Worm (Caenorhabditis elegans) whole organism, early embryonic: ENCODE results near the gene Y38H6C.15.

Source experiments
- F13C5.2 ChIP-seq: sonication (generic microtip); optimal IDR thresholded peaks from 2 replicates; lab custom pipeline; 2017; ENCODE audit warnings: mild to moderate bottlenecking, missing genetic modification characterization, inconsistent platforms, missing compliant biosample characterization
- aly-1 ChIP-seq: sonication (generic microtip); optimal IDR thresholded peaks from 2 replicates; lab custom pipeline; 2016; ENCODE audit warnings: missing genetic modification characterization, missing compliant biosample characterization
- ama-1 ChIP-seq: fragments of 150-350 bp; optimal IDR thresholded peaks from 2 replicates; lab custom pipeline; 2014
- ceh-13 ChIP-seq: fragments of 200-800 bp; sonication (Bioruptor generic); optimal IDR thresholded peaks from 2 replicates; lab custom pipeline; 2018; ENCODE audit warnings: mild to moderate bottlenecking, missing genetic modification characterization, missing compliant biosample characterization
- flt-1 ChIP-seq: fragments of 200-800 bp; sonication (Bioruptor generic); IDR thresholded peaks from 2 replicates; pipeline ENCODE4 v1.3.6; 2022; ENCODE audit warnings: missing genetic modification characterization, missing compliant biosample characterization
- hnd-1 ChIP-seq: sonication (generic microtip); optimal IDR thresholded peaks from 2 replicates; lab custom pipeline; 2016; ENCODE audit warnings: missing genetic modification characterization, missing compliant biosample characterization
- sea-1 ChIP-seq: fragments of 200-800 bp; sonication (Bioruptor generic); conservative IDR thresholded peaks from 2 replicates; pipeline ENCODE4 v1.3.6; 2022; ENCODE audit warnings: missing genetic modification characterization, missing compliant biosample characterization

- no peak for TF ChIP-seq hnd-1 (tag; lab: Kevin White, UChicago)
- no peak for TF ChIP-seq F13C5.2 (tag; lab: Kevin White, UChicago)
- no peak for TF ChIP-seq sea-1 (GFP tag; lab: Robert Waterston, UW)
- no peak for TF ChIP-seq ama-1 (lab: Kevin White, UChicago)
- TF ChIP-seq ceh-13 (GFP tag; lab: Kevin White, UChicago) = no peak
- no peak for TF ChIP-seq aly-1 (tag; lab: Kevin White, UChicago)
- TF ChIP-seq flt-1 (GFP tag; lab: Robert Waterston, UW) = no peak
Observed at ce11 chrV:20544610-20545009, 8.5 kb upstream of the Y38H6C.15 start.
